Worm (Caenorhabditis elegans) whole organism, late embryonic: ENCODE data around the gene srh-266.
A peak's percentile ranks its signal among the peaks of the same experiment; 100 is the strongest.

Experiments
- C08G9.2 ChIP-seq: sonication (generic microtip); optimal IDR thresholded peaks from 2 replicates; lab custom pipeline; 2016; ENCODE audit warnings: mild to moderate bottlenecking, missing genetic modification characterization, moderate library complexity, missing compliant biosample characterization
- K02D7.2 ChIP-seq: sonication (generic microtip); optimal IDR thresholded peaks from 2 replicates; lab custom pipeline; 2017; ENCODE audit warnings: mild to moderate bottlenecking, missing genetic modification characterization, missing compliant biosample characterization
- K09A11.1 ChIP-seq: sonication (generic microtip); optimal IDR thresholded peaks from 2 replicates; lab custom pipeline; 2017; ENCODE audit warnings: antibody characterized with exemption, mild to moderate bottlenecking, missing genetic modification characterization, missing compliant biosample characterization; ENCODE audit not compliant: insufficient read depth
- Y22D7AL.16 ChIP-seq: sonication (generic microtip); optimal IDR thresholded peaks from 2 replicates; lab custom pipeline; 2016; ENCODE audit warnings: missing genetic modification characterization, missing compliant biosample characterization
- ahr-1 ChIP-seq: sonication (generic microtip); optimal IDR thresholded peaks from 2 replicates; lab custom pipeline; 2016; ENCODE audit warnings: missing genetic modification characterization, missing compliant biosample characterization
- ama-1 ChIP-seq: fragments of 150-350 bp; optimal IDR thresholded peaks from 2 replicates; lab custom pipeline; 2014
- ceh-14 ChIP-seq: sonication (generic microtip); optimal IDR thresholded peaks from 2 replicates; lab custom pipeline; 2016; ENCODE audit warnings: missing genotype, missing genetic modification characterization, missing compliant biosample characterization
- ceh-18 ChIP-seq: sonication (generic microtip); optimal IDR thresholded peaks from 2 replicates; lab custom pipeline; 2016; ENCODE audit warnings: missing genetic modification characterization, missing compliant biosample characterization
- ceh-2 ChIP-seq: sonication (generic microtip); optimal IDR thresholded peaks from 2 replicates; lab custom pipeline; 2016; ENCODE audit warnings: missing genotype, missing genetic modification characterization, missing compliant biosample characterization
- ceh-22 ChIP-seq: sonication (generic microtip); optimal IDR thresholded peaks from 2 replicates; lab custom pipeline; 2017; ENCODE audit warnings: missing biosample characterization, missing genetic modification characterization
- ceh-24 ChIP-seq: sonication (generic microtip); optimal IDR thresholded peaks from 2 replicates; lab custom pipeline; 2016; ENCODE audit warnings: mild to moderate bottlenecking, missing genetic modification characterization, missing compliant biosample characterization
- ceh-31 ChIP-seq: sonication (generic microtip); optimal IDR thresholded peaks from 2 replicates; lab custom pipeline; 2016; ENCODE audit warnings: missing genetic modification characterization, missing compliant biosample characterization
- ceh-45 ChIP-seq: fragments of 200-800 bp; sonication (Bioruptor generic); IDR thresholded peaks from 2 replicates; pipeline ENCODE4 v1.3.6; 2022; ENCODE audit warnings: missing genetic modification reagents, missing genetic modification characterization, missing compliant biosample characterization
- ceh-48 ChIP-seq: sonication (generic microtip); optimal IDR thresholded peaks from 2 replicates; lab custom pipeline; 2016; ENCODE audit warnings: missing genetic modification characterization, inconsistent platforms, missing compliant biosample characterization
- ceh-6 ChIP-seq: fragments of 200-800 bp; sonication (Bioruptor generic); optimal IDR thresholded peaks from 2 replicates; lab custom pipeline; 2018; ENCODE audit warnings: mild to moderate bottlenecking, missing genetic modification characterization, missing compliant biosample characterization
- che-1 ChIP-seq: sonication (generic microtip); optimal IDR thresholded peaks from 2 replicates; lab custom pipeline; 2016; ENCODE audit warnings: mild to moderate bottlenecking, missing genetic modification characterization, missing compliant biosample characterization
- dve-1 ChIP-seq: sonication (generic microtip); optimal IDR thresholded peaks from 2 replicates; lab custom pipeline; 2017; ENCODE audit warnings: antibody characterized with exemption, mild to moderate bottlenecking, missing genetic modification characterization, missing compliant biosample characterization
- eyg-1 ChIP-seq: sonication (generic microtip); optimal IDR thresholded peaks from 2 replicates; lab custom pipeline; 2016; ENCODE audit warnings: missing genotype, missing genetic modification characterization, missing compliant biosample characterization
- fax-1 ChIP-seq: sonication (generic microtip); optimal IDR thresholded peaks from 2 replicates; lab custom pipeline; 2016; ENCODE audit warnings: missing genotype, missing genetic modification characterization, missing compliant biosample characterization
- fkh-10 ChIP-seq: fragments of 150-350 bp; optimal IDR thresholded peaks from 2 replicates; lab custom pipeline; 2014; ENCODE audit warnings: missing biosample characterization, missing genetic modification reagents, missing genetic modification characterization
- fkh-6 ChIP-seq: sonication (generic microtip); optimal IDR thresholded peaks from 2 replicates; lab custom pipeline; 2016; ENCODE audit warnings: missing genetic modification characterization, missing compliant biosample characterization
- hlh-13 ChIP-seq: fragments of 200-800 bp; sonication (Bioruptor generic); optimal IDR thresholded peaks from 2 replicates; lab custom pipeline; 2018; ENCODE audit warnings: mild to moderate bottlenecking, missing genetic modification characterization, missing compliant biosample characterization
- hlh-30 ChIP-seq: sonication (generic microtip); optimal IDR thresholded peaks from 2 replicates; lab custom pipeline; 2017; ENCODE audit warnings: antibody characterized with exemption, missing genetic modification characterization, missing compliant biosample characterization; ENCODE audit not compliant: insufficient read depth
- hlh-6 ChIP-seq: sonication (generic microtip); optimal IDR thresholded peaks from 2 replicates; lab custom pipeline; 2016; ENCODE audit warnings: missing genotype, missing genetic modification characterization, missing compliant biosample characterization
- hlh-8 ChIP-seq: sonication (generic microtip); optimal IDR thresholded peaks from 2 replicates; lab custom pipeline; 2016; ENCODE audit warnings: missing genotype, missing genetic modification characterization, missing compliant biosample characterization
- mec-3 ChIP-seq: sonication (generic microtip); optimal IDR thresholded peaks from 2 replicates; lab custom pipeline; 2016; ENCODE audit warnings: borderline replicate concordance, missing genetic modification characterization, missing compliant biosample characterization
- nfya-1 ChIP-seq: sonication (generic microtip); optimal IDR thresholded peaks from 2 replicates; lab custom pipeline; 2017; ENCODE audit warnings: missing genetic modification characterization, mild to moderate bottlenecking, missing compliant biosample characterization, antibody characterized with exemption, moderate library complexity
- nhr-11 ChIP-seq: fragments of 150-350 bp; optimal IDR thresholded peaks from 2 replicates; lab custom pipeline; 2014; ENCODE audit warnings: missing biosample characterization, missing genetic modification characterization
- npax-4 ChIP-seq: sonication (generic microtip); optimal IDR thresholded peaks from 2 replicates; lab custom pipeline; 2016; ENCODE audit warnings: missing genetic modification characterization, missing compliant biosample characterization
- odd-2 ChIP-seq: sonication (generic microtip); optimal IDR thresholded peaks from 2 replicates; lab custom pipeline; 2017; ENCODE audit warnings: antibody characterized with exemption, mild to moderate bottlenecking, missing genetic modification characterization, missing compliant biosample characterization
- pat-9 ChIP-seq: fragments of 200-800 bp; sonication (Bioruptor generic); optimal IDR thresholded peaks from 2 replicates; lab custom pipeline; 2018; ENCODE audit warnings: mild to moderate bottlenecking, missing genetic modification characterization, moderate library complexity, missing compliant biosample characterization
- pax-1 ChIP-seq: fragments of 150-350 bp; optimal IDR thresholded peaks from 2 replicates; lab custom pipeline; 2014; ENCODE audit warnings: missing biosample characterization, missing genetic modification characterization
- pha-2 ChIP-seq: sonication (generic microtip); optimal IDR thresholded peaks from 2 replicates; lab custom pipeline; 2017; ENCODE audit warnings: mild to moderate bottlenecking, missing genetic modification characterization, missing compliant biosample characterization
- pqm-1 ChIP-seq: sonication (generic microtip); optimal IDR thresholded peaks from 2 replicates; lab custom pipeline; 2016; ENCODE audit warnings: missing genetic modification characterization, missing compliant biosample characterization
- ref-2 ChIP-seq: sonication (generic microtip); optimal IDR thresholded peaks from 2 replicates; lab custom pipeline; 2016; ENCODE audit warnings: missing genetic modification characterization, missing compliant biosample characterization
- rnt-1 ChIP-seq: sonication (generic microtip); optimal IDR thresholded peaks from 2 replicates; lab custom pipeline; 2016; ENCODE audit warnings: missing genetic modification characterization, missing compliant biosample characterization
- sdc-2 ChIP-seq: sonication (generic microtip); optimal IDR thresholded peaks from 2 replicates; lab custom pipeline; 2016; ENCODE audit warnings: missing genotype, missing genetic modification characterization, missing compliant biosample characterization
- sox-2 ChIP-seq: fragments of 200-800 bp; sonication (Bioruptor generic); IDR thresholded peaks from 2 replicates; pipeline ENCODE4 v1.3.6; 2022; ENCODE audit warnings: missing genetic modification reagents, missing genetic modification characterization, missing compliant biosample characterization
- unc-55 ChIP-seq: sonication (generic microtip); optimal IDR thresholded peaks from 2 replicates; lab custom pipeline; 2017; ENCODE audit warnings: missing biosample characterization, missing genetic modification reagents, missing genetic modification characterization
- unc-86 ChIP-seq: sonication (generic microtip); optimal IDR thresholded peaks from 2 replicates; lab custom pipeline; 2016; ENCODE audit warnings: missing genetic modification characterization, missing compliant biosample characterization
- ztf-16 ChIP-seq: sonication (generic microtip); optimal IDR thresholded peaks from 2 replicates; lab custom pipeline; 2017; ENCODE audit warnings: missing genetic modification characterization, missing compliant biosample characterization

srh-266 gene

ce11 chrV:679663-680062, 15.1 kb downstream of the srh-266 start, which contains the start of gene srx-22:
srx-22 (plus strand) TSS chrV:679963.
- TF ChIP-seq ztf-16 (tag; lab: Kevin White, UChicago) (no peak), mec-3 (tag; lab: Kevin White, UChicago) (no peak), sdc-2 (tag; lab: Kevin White, UChicago) (no peak), hlh-6 (tag; lab: Kevin White, UChicago) (no peak), ceh-22 (no peak), ahr-1 (tag; lab: Kevin White, UChicago) (no peak), pha-2 (tag; lab: Kevin White, UChicago) (no peak), unc-55 (no peak), pat-9 (tag; lab: Kevin White, UChicago) (no peak), dve-1 (tag; lab: Kevin White, UChicago) (no peak), hlh-8 (tag; lab: Kevin White, UChicago) (no peak), hlh-30 (tag; lab: Kevin White, UChicago) (no peak), eyg-1 (tag; lab: Kevin White, UChicago) (no peak), ceh-48 (no peak)

- TF ChIP-seq ceh-2 (tag; lab: Kevin White, UChicago) (no peak), npax-4 (tag; lab: Kevin White, UChicago) (no peak), che-1 (tag; lab: Kevin White, UChicago) (no peak), unc-55 (no peak), ref-2 (tag; lab: Kevin White, UChicago) (no peak), Y22D7AL.16 (tag; lab: Kevin White, UChicago) (no peak), ceh-22 (no peak), fkh-6 (tag; lab: Kevin White, UChicago) (no peak), ceh-31 (tag; lab: Kevin White, UChicago) (no peak), ceh-45 (GFP tag; lab: Robert Waterston, UW) (no peak)
- TF ChIP-seq, all 69 proteins: peak for 0
Observed at ce11 chrV:682031-682430, 17.4 kb downstream of the srh-266 start, which contains the start of gene srx-23. srx-23 (plus strand) TSS chrV:682331.

- TF ChIP-seq eyg-1 (tag; lab: Kevin White, UChicago) (no peak), odd-2 (tag; lab: Kevin White, UChicago) (no peak), fax-1 (no peak), ceh-14 (tag; lab: Kevin White, UChicago) (no peak), unc-86 (tag; lab: Kevin White, UChicago) (no peak), hlh-13 (no peak), fkh-10 (GFP tag; lab: Kevin White, UChicago) (no peak), ceh-45 (GFP tag; lab: Robert Waterston, UW) (no peak), nhr-11 (no peak), pqm-1 (tag; lab: Kevin White, UChicago) (no peak), ceh-6 (GFP tag; lab: Kevin White, UChicago) (no peak), pha-2 (tag; lab: Kevin White, UChicago) (no peak), nfya-1 (tag; lab: Kevin White, UChicago) (no peak), pax-1 (tag; lab: Kevin White, UChicago) (no peak), sdc-2 (tag; lab: Kevin White, UChicago) (no peak)
Observed at ce11 chrV:683858-684257, 19.3 kb downstream of the srh-266 start, which contains the start of gene F31F4.1. F31F4.1 (plus strand) TSS chrV:684060.

- TF ChIP-seq ceh-48 (peak; percentile 32), ceh-18 (no peak)
Observed at ce11 chrV:687384-687783, 22.8 kb downstream of the srh-266 start, which contains the start of gene H25P19.1. H25P19.1 (plus strand) TSS chrV:687684.

- no peak for TF ChIP-seq pat-9 (tag; lab: Kevin White, UChicago)
- TF ChIP-seq ama-1 (lab: Kevin White, UChicago) = no peak
- no peak for TF ChIP-seq ceh-24 (tag; lab: Kevin White, UChicago)
- TF ChIP-seq K02D7.2 (tag; lab: Kevin White, UChicago) = no peak
- no peak for TF ChIP-seq K09A11.1 (tag; lab: Kevin White, UChicago)
- TF ChIP-seq ceh-22 = no peak
- TF ChIP-seq sox-2 = no peak
- no peak for TF ChIP-seq rnt-1 (tag; lab: Kevin White, UChicago)
- TF ChIP-seq fkh-10 (GFP tag; lab: Kevin White, UChicago) = no peak
- TF ChIP-seq C08G9.2 (tag; lab: Kevin White, UChicago) = no peak
Observed at ce11 chrV:689538-689937, 24.9 kb downstream of the srh-266 start.
